Fruit fly (Drosophila melanogaster) whole organism, embryonic: ENCODE measurements around the gene CG17325.

Experiments
- Atf3 ChIP-seq: fragments of 200-800 bp; sonication (Bioruptor generic); optimal IDR thresholded peaks from 3 replicates; lab custom pipeline; 2016; ENCODE audit warnings: missing biosample characterization, missing genetic modification characterization
- CG10147 ChIP-seq: fragments of 200-800 bp; sonication (Bioruptor generic); optimal IDR thresholded peaks from 2 replicates; lab custom pipeline; 2019; ENCODE audit warnings: missing biosample characterization, mild to moderate bottlenecking, missing genetic modification characterization, moderate library complexity
- CG13624 ChIP-seq: fragments of 200-800 bp; sonication (Bioruptor generic); optimal IDR thresholded peaks from 2 replicates; lab custom pipeline; 2016; ENCODE audit warnings: missing biosample characterization, missing genetic modification characterization
- CG15479 ChIP-seq: fragments of 200-800 bp; sonication (Bioruptor generic); optimal IDR thresholded peaks from 3 replicates; lab custom pipeline; 2019; ENCODE audit warnings: missing biosample characterization, mild to moderate bottlenecking, missing genetic modification characterization, moderate library complexity
- CG16779 ChIP-seq: fragments of 200-800 bp; sonication (Bioruptor generic); IDR thresholded peaks from 2 replicates; pipeline ENCODE4 v1.3.6; 2022; ENCODE audit warnings: missing biosample characterization, missing genetic modification characterization
- CG16863 ChIP-seq: fragments of 200-800 bp; sonication (Bioruptor generic); optimal IDR thresholded peaks from 3 replicates; lab custom pipeline; 2016; ENCODE audit warnings: missing biosample characterization, missing genetic modification characterization
- CG18011 ChIP-seq: fragments of 200-800 bp; sonication (Bioruptor generic); optimal IDR thresholded peaks from 2 replicates; lab custom pipeline; 2017; ENCODE audit warnings: missing biosample characterization, missing genetic modification characterization, mild to moderate bottlenecking, moderate library complexity, missing genotype
- CG2120 ChIP-seq: fragments of 200-800 bp; sonication (Bioruptor generic); optimal IDR thresholded peaks from 3 replicates; lab custom pipeline; 2016; ENCODE audit warnings: missing biosample characterization, missing genetic modification characterization
- CG2889 ChIP-seq: fragments of 200-800 bp; sonication (Bioruptor generic); IDR thresholded peaks from 3 replicates; pipeline ENCODE4 v1.3.6; 2022; ENCODE audit warnings: missing biosample characterization, missing genetic modification characterization
- CG3281 ChIP-seq: fragments of 200-800 bp; sonication (Bioruptor generic); optimal IDR thresholded peaks from 3 replicates; lab custom pipeline; 2017; ENCODE audit warnings: missing biosample characterization, mild to moderate bottlenecking, missing genetic modification characterization
- CG33213 ChIP-seq: fragments of 200-800 bp; sonication (Bioruptor generic); optimal IDR thresholded peaks from 3 replicates; lab custom pipeline; 2016; ENCODE audit warnings: missing biosample characterization, missing genetic modification characterization
- CG7987 ChIP-seq: fragments of 200-800 bp; sonication (Bioruptor generic); optimal IDR thresholded peaks from 2 replicates; lab custom pipeline; 2018; ENCODE audit warnings: missing biosample characterization, mild to moderate bottlenecking, missing genetic modification characterization, moderate library complexity
- CG8281 ChIP-seq: fragments of 200-800 bp; sonication (Bioruptor generic); optimal IDR thresholded peaks from 2 replicates; lab custom pipeline; 2018; ENCODE audit warnings: missing biosample characterization, mild to moderate bottlenecking, missing genetic modification characterization, moderate library complexity
- CG9876 ChIP-seq: fragments of 200-800 bp; sonication (Bioruptor generic); optimal IDR thresholded peaks from 2 replicates; lab custom pipeline; 2016; ENCODE audit warnings: missing biosample characterization, missing genetic modification characterization
- CrebB ChIP-seq: fragments of 200-800 bp; sonication (Bioruptor generic); optimal IDR thresholded peaks from 3 replicates; lab custom pipeline; 2018; ENCODE audit warnings: missing biosample characterization, mild to moderate bottlenecking, missing genetic modification characterization
- Elba2 ChIP-seq: fragments of 200-800 bp; sonication (Bioruptor generic); optimal IDR thresholded peaks from 3 replicates; lab custom pipeline; 2016; ENCODE audit warnings: missing biosample characterization, missing genetic modification characterization
- Gug ChIP-seq: fragments of 200-800 bp; sonication (Bioruptor generic); IDR thresholded peaks from 4 replicates; pipeline ENCODE4 v1.3.6; 2022; ENCODE audit warnings: missing biosample characterization, missing genetic modification characterization
- Hmr ChIP-seq: fragments of 200-800 bp; sonication (Bioruptor generic); optimal IDR thresholded peaks from 3 replicates; lab custom pipeline; 2017; ENCODE audit warnings: mild to moderate bottlenecking, missing biosample characterization, missing genetic modification reagents, missing genetic modification characterization
- Hr3 ChIP-seq: fragments of 200-800 bp; sonication (Bioruptor generic); optimal IDR thresholded peaks from 3 replicates; lab custom pipeline; 2016; ENCODE audit warnings: missing biosample characterization, missing genetic modification characterization
- Hr78 ChIP-seq, 2 experiments: fragments of 200-800 bp in 1 of 2; fragments of >200 bp in 1 of 2; sonication (Bioruptor generic) in 1 of 2; optimal IDR thresholded peaks; 2 replicates each; lab custom pipeline; 2017 to 2019; ENCODE audit warnings: missing biosample characterization in 2 of 2, missing genetic modification characterization in 2 of 2, mild to moderate bottlenecking in 1 of 2, moderate library complexity in 1 of 2
- Jarid2 ChIP-seq: fragments of 200-800 bp; sonication (Bioruptor generic); optimal IDR thresholded peaks from 3 replicates; lab custom pipeline; 2017; ENCODE audit warnings: mild to moderate bottlenecking, missing biosample characterization, missing genetic modification reagents, missing genetic modification characterization
- Lim3 ChIP-seq: fragments of 200-800 bp; sonication (Bioruptor generic); IDR thresholded peaks from 2 replicates; pipeline ENCODE4 v1.3.6; 2022; ENCODE audit warnings: missing biosample characterization, missing genetic modification characterization
- Nf-YA ChIP-seq: fragments of 200-800 bp; sonication (Bioruptor generic); IDR thresholded peaks from 2 replicates; pipeline ENCODE4 v1.3.6; 2022; ENCODE audit warnings: missing biosample characterization, missing genetic modification characterization
- Nf-YB ChIP-seq: fragments of 200-800 bp; sonication (Bioruptor generic); optimal IDR thresholded peaks from 3 replicates; lab custom pipeline; 2019; ENCODE audit warnings: missing biosample characterization, mild to moderate bottlenecking, missing genetic modification characterization, moderate library complexity
- Oaz ChIP-seq: fragments of 200-800 bp; sonication (Bioruptor generic); IDR thresholded peaks from 2 replicates; pipeline ENCODE4 v1.3.6; 2022; ENCODE audit warnings: missing biosample characterization, missing genetic modification characterization
- Ptx1 ChIP-seq: fragments of 200-800 bp; sonication (Bioruptor generic); IDR thresholded peaks from 2 replicates; pipeline ENCODE4 v1.3.6; 2022; ENCODE audit warnings: missing biosample characterization, missing genetic modification characterization
- Six4 ChIP-seq: fragments of 200-800 bp; sonication (Bioruptor generic); optimal IDR thresholded peaks from 2 replicates; lab custom pipeline; 2016; ENCODE audit warnings: missing biosample characterization, missing genetic modification characterization
- ase ChIP-seq: fragments of 200-800 bp; sonication (Bioruptor generic); IDR thresholded peaks from 3 replicates; pipeline ENCODE4 v1.3.6; 2022; ENCODE audit warnings: missing biosample characterization, missing genetic modification characterization
- croc ChIP-seq: fragments of 200-800 bp; sonication (Bioruptor generic); conservative IDR thresholded peaks from 3 replicates; pipeline ENCODE4 v1.3.6; 2022; ENCODE audit warnings: missing biosample characterization, missing genetic modification characterization
- dmrt11E ChIP-seq: fragments of 200-800 bp; sonication (Bioruptor generic); optimal IDR thresholded peaks from 3 replicates; lab custom pipeline; 2018; ENCODE audit warnings: missing biosample characterization, mild to moderate bottlenecking, missing genetic modification characterization, moderate library complexity
- exex ChIP-seq: fragments of 200-800 bp; sonication (Bioruptor generic); optimal IDR thresholded peaks from 4 replicates; lab custom pipeline; 2018; ENCODE audit warnings: missing biosample characterization, mild to moderate bottlenecking, missing genetic modification characterization, moderate library complexity
- gro ChIP-seq: fragments of 200-800 bp; sonication (Bioruptor generic); optimal IDR thresholded peaks from 2 replicates; lab custom pipeline; 2016; ENCODE audit warnings: missing biosample characterization, missing genetic modification characterization
- ham ChIP-seq: fragments of 200-800 bp; sonication (Bioruptor generic); IDR thresholded peaks from 2 replicates; pipeline ENCODE4 v1.3.6; 2022; ENCODE audit warnings: missing biosample characterization, missing genetic modification characterization
- hkb ChIP-seq, 2 experiments: fragments of 200-800 bp in 1 of 2; fragments of >200 bp in 1 of 2; sonication (Bioruptor generic) in 1 of 2; IDR thresholded peaks in 1 of 2; optimal IDR thresholded peaks in 1 of 2; 2 replicates each; pipeline versions ENCODE4 v1.3.6 to Lab custom; 2017 to 2022; ENCODE audit warnings: missing biosample characterization in 1 of 2, missing genetic modification characterization in 1 of 2
- kay ChIP-seq: fragments of 200-800 bp; sonication (Bioruptor generic); optimal IDR thresholded peaks from 2 replicates; lab custom pipeline; 2016; ENCODE audit warnings: missing biosample characterization, missing genetic modification characterization
- otp ChIP-seq: fragments of 200-800 bp; sonication (Bioruptor generic); IDR thresholded peaks from 3 replicates; pipeline ENCODE4, ENCODE4 v1.3.6; 2022; ENCODE audit warnings: missing biosample characterization, missing genetic modification characterization
- pho ChIP-seq: fragments of 200-800 bp; sonication (Bioruptor generic); optimal IDR thresholded peaks from 2 replicates; lab custom pipeline; 2016; ENCODE audit warnings: missing biosample characterization, missing genetic modification characterization
- pnt ChIP-seq: fragments of 200-800 bp; sonication (Bioruptor generic); optimal IDR thresholded peaks from 3 replicates; lab custom pipeline; 2016; ENCODE audit warnings: missing biosample characterization, missing genetic modification characterization
- rib ChIP-seq: fragments of 200-800 bp; sonication (Bioruptor generic); IDR thresholded peaks from 2 replicates; pipeline ENCODE4 v1.3.6; 2022; ENCODE audit warnings: missing biosample characterization, missing genetic modification characterization
- so ChIP-seq: fragments of 200-800 bp; sonication (Bioruptor generic); IDR thresholded peaks from 3 replicates; pipeline ENCODE4 v1.3.6; 2022; ENCODE audit warnings: missing biosample characterization, missing genetic modification characterization
- sob ChIP-seq: fragments of 200-800 bp; sonication (Bioruptor generic); IDR thresholded peaks from 2 replicates; pipeline ENCODE4 v1.3.6; 2022; ENCODE audit warnings: missing biosample characterization, missing genetic modification characterization
- stc ChIP-seq: fragments of 200-800 bp; sonication (Bioruptor generic); IDR thresholded peaks from 2 replicates; pipeline ENCODE4 v1.3.6; 2022; ENCODE audit warnings: missing biosample characterization, missing genetic modification characterization
- sug ChIP-seq: fragments of 200-800 bp; optimal IDR thresholded peaks from 2 replicates; lab custom pipeline; 2019; ENCODE audit warnings: missing biosample characterization, mild to moderate bottlenecking, missing genetic modification characterization, moderate library complexity
- tll ChIP-seq, 2 experiments: fragments of 200-800 bp in 1 of 2; fragments of >200 bp in 1 of 2; sonication (Bioruptor generic) in 1 of 2; optimal IDR thresholded peaks; 2 replicates each; lab custom pipeline; 2017 to 2019; ENCODE audit warnings: missing biosample characterization in 2 of 2, missing genetic modification characterization in 2 of 2, mild to moderate bottlenecking in 1 of 2, moderate library complexity in 1 of 2
- unpg ChIP-seq: fragments of 200-800 bp; sonication (Bioruptor generic); optimal IDR thresholded peaks from 3 replicates; lab custom pipeline; 2018; ENCODE audit warnings: missing biosample characterization, mild to moderate bottlenecking, missing genetic modification characterization, moderate library complexity
- wor ChIP-seq: fragments of 200-800 bp; sonication (Bioruptor generic); IDR thresholded peaks from 2 replicates; pipeline ENCODE4 v1.3.6; 2022; ENCODE audit warnings: missing biosample characterization, missing genetic modification characterization
- zen2 ChIP-seq: fragments of 200-800 bp; sonication (Bioruptor generic); IDR thresholded peaks from 3 replicates; pipeline ENCODE4 v1.3.6; 2022; ENCODE audit warnings: missing biosample characterization, missing genetic modification characterization; ENCODE audit not compliant: partially characterized antibody

CG17325 gene

DNA sequence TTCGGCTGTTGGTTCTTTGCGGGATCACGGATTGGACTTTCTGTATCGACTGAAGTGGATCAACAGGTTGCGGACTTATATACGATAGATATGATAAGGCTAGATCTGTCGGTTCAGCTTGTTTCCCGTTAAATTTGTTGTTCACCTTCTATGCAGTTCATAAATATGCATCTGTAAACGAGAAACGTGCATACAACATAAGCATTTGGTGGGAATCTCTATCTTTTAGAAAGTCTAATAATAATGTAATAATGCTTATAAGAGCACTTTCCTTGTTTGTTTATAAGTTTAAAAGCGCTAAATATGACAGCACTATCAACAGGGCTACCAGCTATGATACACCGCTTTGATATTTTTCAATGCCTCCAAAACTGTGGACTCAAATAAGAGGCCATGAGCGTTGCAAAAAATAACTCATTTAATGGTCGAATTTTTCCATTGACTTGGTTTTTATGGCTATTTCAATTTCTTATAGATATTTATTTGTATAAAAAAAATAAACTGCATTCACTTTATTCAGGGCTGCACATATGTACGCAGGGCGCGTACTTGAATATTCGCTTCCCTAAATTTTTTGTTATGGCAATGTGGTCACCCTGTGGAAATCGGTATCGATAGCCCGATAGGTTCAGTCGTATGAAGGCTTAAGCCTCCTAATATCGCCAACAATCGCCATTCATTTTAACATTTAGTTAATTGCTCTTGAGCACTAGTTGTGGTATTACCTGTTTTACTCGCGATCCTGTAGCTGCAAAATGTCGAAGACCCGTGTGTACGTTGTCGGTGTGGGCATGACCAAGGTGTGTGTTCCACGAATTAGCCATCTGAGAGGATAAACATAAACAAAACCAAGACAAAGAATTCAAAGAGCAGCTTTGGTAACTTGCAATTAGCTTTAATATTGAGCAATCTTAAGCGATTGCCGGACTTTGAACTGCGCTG is 18.4 kb downstream of the CG17325 start, which contains the start of the genes CG17597 and ScpX (continued):
- TF ChIP-seq kay (GFP tag; lab: Kevin White, UChicago) (peak; percentile 53), Hr78 (GFP tag; optimal IDR thresholded peaks at IDR 0.05; lab: Kevin White, UChicago) (peak in 1 of 2 experiments; percentile 47), Ptx1 (GFP tag; lab: Robert Waterston, UW) (peak; percentile 71), Oaz (no peak), unpg (GFP tag; lab: Kevin White, UChicago) (peak; percentile 68), CG15479 (GFP tag; lab: Kevin White, UChicago) (no peak), zen2 (GFP tag; lab: Robert Waterston, UW) (peak; percentile 81), Nf-YA (no peak), CG9876 (GFP tag; lab: Kevin White, UChicago) (peak; percentile 19), gro (GFP tag; lab: Kevin White, UChicago) (peak; percentile 71), CG16863 (GFP tag; lab: Kevin White, UChicago) (peak; percentile 31), Lim3 (GFP tag; lab: Robert Waterston, UW) (no peak), dmrt11E (tag; lab: Kevin White, UChicago) (peak; percentile 58), Jarid2 (GFP tag; lab: Kevin White, UChicago) (no peak), tll (GFP tag; optimal IDR thresholded peaks at IDR 0.05; lab: Kevin White, UChicago) (peak; percentile 9 to 65), CG8281 (tag; lab: Kevin White, UChicago) (peak; percentile 34), ase (GFP tag; lab: Robert Waterston, UW) (0 out of 3 replicates have a peak, but pooled peaks have one; percentile 43), sob (GFP tag; lab: Robert Waterston, UW) (0 out of 2 replicates have a peak, but pooled peaks have one; percentile 45), CG3281 (peak; percentile 70), CrebB (tag; lab: Kevin White, UChicago) (peak; percentile 16), rib (GFP tag; lab: Robert Waterston, UW) (no peak), Hmr (GFP tag; lab: Kevin White, UChicago) (peak; percentile 63), Six4 (GFP tag; lab: Kevin White, UChicago) (peak; percentile 43), Gug (GFP tag; lab: Robert Waterston, UW) (peak; percentile 48; the same call in 3 of the 4 replicates), Atf3 (GFP tag; lab: Kevin White, UChicago) (peak; percentile 55), croc (GFP tag; lab: Robert Waterston, UW) (peak; percentile 16; the same call in 1 of the 3 replicates), pnt (peak; percentile 58), pho (GFP tag; lab: Kevin White, UChicago) (peak; percentile 36), CG7987 (GFP tag; lab: Kevin White, UChicago) (no peak), Elba2 (GFP tag; lab: Kevin White, UChicago) (peak; percentile 14), so (GFP tag; lab: Robert Waterston, UW) (peak; percentile 40; the same call in 1 of the 3 replicates), CG13624 (GFP tag; lab: Kevin White, UChicago) (peak; percentile 65), otp (0 out of 3 replicates have a peak, but pooled peaks have one; percentile 10), sug (peak; percentile 76), stc (GFP tag; lab: Robert Waterston, UW) (no peak), ham (GFP tag; lab: Robert Waterston, UW) (no peak), CG10147 (peak; percentile 60), hkb (optimal IDR thresholded peaks at IDR 0.05; lab: Kevin White, UChicago) (no peak), hkb (GFP tag; IDR thresholded peaks at IDR 0.05; lab: Robert Waterston, UW) (no peak; the same call in 1 of the 2 replicates), Nf-YB (GFP tag; lab: Kevin White, UChicago) (peak; percentile 27), CG2889 (GFP tag; lab: Robert Waterston, UW) (no peak), Hr3 (GFP tag; lab: Kevin White, UChicago) (peak; percentile 73), wor (GFP tag; lab: Robert Waterston, UW) (0 out of 2 replicates have a peak, but pooled peaks have one; percentile 21), CG2120 (GFP tag; lab: Kevin White, UChicago) (peak; percentile 79), CG16779 (no peak), CG18011 (peak; percentile 36), CG33213 (GFP tag; lab: Kevin White, UChicago) (peak; percentile 31), exex (peak; percentile 26)
